Worm (Caenorhabditis elegans) whole organism, L4/young adult: ENCODE data around the gene doxa-1.

Experiments used
- W03F9.2 ChIP-seq: fragments of 150-350 bp; optimal IDR thresholded peaks from 2 replicates; lab custom pipeline; 2014; ENCODE audit warnings: missing biosample characterization, missing genetic modification characterization
- dao-5 ChIP-seq: sonication (generic microtip); optimal IDR thresholded peaks from 2 replicates; lab custom pipeline; 2016; ENCODE audit warnings: missing genotype, missing genetic modification characterization, moderate library complexity, missing compliant biosample characterization
- him-1 ChIP-seq: sonication (generic microtip); optimal IDR thresholded peaks from 2 replicates; lab custom pipeline; 2016; ENCODE audit warnings: missing genotype, missing genetic modification reagents, missing genetic modification characterization, missing compliant biosample characterization

- TF ChIP-seq W03F9.2 (tag; lab: Kevin White, UChicago): peak; percentile 37
- no peak for TF ChIP-seq dao-5 (tag; lab: Kevin White, UChicago)
- no peak for TF ChIP-seq him-1
Observed at ce11 chrIII:8618412-8618960, 37.6 kb downstream of the doxa-1 start, which contains the start of gene C13G5.2.
